Worm (Caenorhabditis elegans) whole organism, midembryonic: Measurements from ENCODE around the gene srh-69.

ENCODE experiments used
- flt-1 ChIP-seq: fragments of 200-800 bp; sonication (Bioruptor generic); IDR thresholded peaks from 2 replicates; pipeline ENCODE4 v1.3.6; 2022; ENCODE audit warnings: missing genetic modification characterization, missing compliant biosample characterization
- ref-1 ChIP-seq: fragments of 200-800 bp; sonication (Bioruptor generic); conservative IDR thresholded peaks from 2 replicates; pipeline ENCODE4 v1.3.6; 2022; ENCODE audit warnings: missing genetic modification reagents, missing genetic modification characterization, missing compliant biosample characterization
- tab-1 ChIP-seq: fragments of 200-800 bp; sonication (Bioruptor generic); IDR thresholded peaks from 2 replicates; pipeline ENCODE4 v1.3.6; 2022; ENCODE audit warnings: missing genetic modification characterization, missing compliant biosample characterization

- TF ChIP-seq ref-1 (GFP tag; lab: Robert Waterston, UW) = no peak
- no peak for TF ChIP-seq flt-1 (GFP tag; lab: Robert Waterston, UW)
- no peak for TF ChIP-seq tab-1 (GFP tag; lab: Robert Waterston, UW)
Observed at ce11 chrII:12507038-12507437, 7.5 kb downstream of the srh-69 start, which contains the start of gene srh-68.
